Fruit fly (Drosophila melanogaster) whole organism, pupa: ENCODE measurements around the gene CG12995.

ENCODE experiments used
- CG10348 ChIP-seq: fragments of 200-800 bp; sonication (Bioruptor generic); IDR thresholded peaks from 2 replicates; pipeline ENCODE4 v1.3.6; 2022; ENCODE audit warnings: missing biosample characterization, missing genetic modification characterization
- CG12605 ChIP-seq: fragments of 200-800 bp; sonication (Bioruptor generic); IDR thresholded peaks from 2 replicates; pipeline ENCODE4 v1.3.6; 2022; ENCODE audit warnings: missing biosample characterization, missing genetic modification characterization
- CG13204 ChIP-seq: fragments of 200-800 bp; sonication (Bioruptor generic); optimal IDR thresholded peaks from 2 replicates; lab custom pipeline; 2018; ENCODE audit warnings: missing biosample characterization, mild to moderate bottlenecking, missing genetic modification characterization, moderate library complexity
- CG14655 ChIP-seq: fragments of 200-800 bp; sonication (Bioruptor generic); optimal IDR thresholded peaks from 3 replicates; lab custom pipeline; 2017; ENCODE audit warnings: mild to moderate bottlenecking, missing biosample characterization, missing genetic modification reagents, missing genetic modification characterization
- CG15710 ChIP-seq: fragments of 200-800 bp; sonication (Bioruptor generic); optimal IDR thresholded peaks from 2 replicates; lab custom pipeline; 2018; ENCODE audit warnings: missing biosample characterization, mild to moderate bottlenecking, missing genetic modification characterization, moderate library complexity
- CG17806 ChIP-seq: fragments of 200-800 bp; sonication (Bioruptor generic); optimal IDR thresholded peaks from 2 replicates; lab custom pipeline; 2018; ENCODE audit warnings: missing biosample characterization, mild to moderate bottlenecking, missing genetic modification characterization, moderate library complexity
- CG32121 ChIP-seq: fragments of 200-800 bp; sonication (Bioruptor generic); IDR thresholded peaks from 2 replicates; pipeline ENCODE4 v1.3.6; 2022; ENCODE audit warnings: missing biosample characterization, missing genetic modification characterization
- CG34367 ChIP-seq: fragments of 200-800 bp; sonication (Bioruptor generic); optimal IDR thresholded peaks from 2 replicates; lab custom pipeline; 2018; ENCODE audit warnings: missing biosample characterization, mild to moderate bottlenecking, missing genetic modification characterization
- CG4496 ChIP-seq: fragments of 200-800 bp; sonication (Bioruptor generic); IDR thresholded peaks from 3 replicates; pipeline ENCODE4 v1.3.6; 2022; ENCODE audit warnings: missing biosample characterization, missing genetic modification characterization
- CG8159 ChIP-seq: fragments of 200-800 bp; sonication (Bioruptor generic); optimal IDR thresholded peaks from 3 replicates; lab custom pipeline; 2018; ENCODE audit warnings: missing biosample characterization, mild to moderate bottlenecking, missing genetic modification characterization, moderate library complexity
- CG8301 ChIP-seq: fragments of 200-800 bp; sonication (Bioruptor generic); optimal IDR thresholded peaks from 2 replicates; lab custom pipeline; 2018; ENCODE audit warnings: missing biosample characterization, mild to moderate bottlenecking, missing genetic modification characterization
- CG9948 ChIP-seq: fragments of 200-800 bp; sonication (Bioruptor generic); optimal IDR thresholded peaks from 2 replicates; lab custom pipeline; 2018; ENCODE audit warnings: missing biosample characterization, mild to moderate bottlenecking, missing genetic modification characterization, moderate library complexity
- D1 ChIP-seq: fragments of 200-800 bp; sonication (Bioruptor generic); optimal IDR thresholded peaks from 2 replicates; lab custom pipeline; 2018; ENCODE audit warnings: missing biosample characterization, mild to moderate bottlenecking, missing genetic modification characterization, moderate library complexity
- EcR ChIP-seq: fragments of 200-800 bp; sonication (Bioruptor generic); optimal IDR thresholded peaks from 3 replicates; lab custom pipeline; 2019; ENCODE audit warnings: missing biosample characterization, missing genetic modification characterization, mild to moderate bottlenecking, moderate library complexity, missing genetic modification reagents
- Ets98B ChIP-seq: fragments of 200-800 bp; sonication (Bioruptor generic); IDR thresholded peaks from 2 replicates; pipeline ENCODE4 v1.3.6; 2022; ENCODE audit warnings: missing biosample characterization, missing genetic modification characterization
- Pif1A ChIP-seq: fragments of 200-800 bp; sonication (Bioruptor generic); optimal IDR thresholded peaks from 3 replicates; lab custom pipeline; 2016; ENCODE audit warnings: missing biosample characterization, missing genetic modification characterization
- Pif1B ChIP-seq: fragments of 200-800 bp; sonication (Bioruptor generic); optimal IDR thresholded peaks from 3 replicates; lab custom pipeline; 2016; ENCODE audit warnings: missing biosample characterization, missing genetic modification characterization
- Snoo ChIP-seq: fragments of 200-800 bp; sonication (Bioruptor generic); optimal IDR thresholded peaks from 3 replicates; lab custom pipeline; 2017; ENCODE audit warnings: missing biosample characterization, mild to moderate bottlenecking, missing genetic modification characterization, inconsistent platforms
- fd96Ca ChIP-seq: fragments of 200-800 bp; sonication (Bioruptor generic); IDR thresholded peaks from 3 replicates; pipeline ENCODE4 v1.3.6; 2022; ENCODE audit warnings: missing biosample characterization, missing genetic modification characterization
- gl ChIP-seq: fragments of 200-800 bp; sonication (Bioruptor generic); optimal IDR thresholded peaks from 2 replicates; lab custom pipeline; 2018; ENCODE audit warnings: missing biosample characterization, mild to moderate bottlenecking, missing genetic modification characterization
- rn ChIP-seq: fragments of 200-800 bp; sonication (Bioruptor generic); IDR thresholded peaks from 2 replicates; pipeline ENCODE4 v1.3.6; 2022; ENCODE audit warnings: missing biosample characterization, missing genetic modification characterization

CG12995 gene

dm6 chrX:17209897-17210296 is at the start of gene CG12995:
TSS of gene CG12995 (minus strand) at chrX:17209997.
- TF ChIP-seq gl (tag; lab: Kevin White, UChicago) (no peak), Pif1A (no peak), CG14655 (GFP tag; lab: Kevin White, UChicago) (no peak), CG17806 (tag; lab: Kevin White, UChicago) (no peak), Snoo (no peak), Pif1B (GFP tag; lab: Kevin White, UChicago) (no peak), CG8159 (tag; lab: Kevin White, UChicago) (no peak), EcR (no peak)

dm6 chrX:17255677-17256076 is 45.9 kb upstream of the CG12995 start:
- no peak for TF ChIP-seq CG17806 (tag; lab: Kevin White, UChicago)
- no peak for TF ChIP-seq CG10348 (GFP tag; lab: Robert Waterston, UW)
- no peak for TF ChIP-seq CG15710 (tag; lab: Kevin White, UChicago)
- TF ChIP-seq CG4496 (GFP tag; lab: Robert Waterston, UW): no peak
- no peak for TF ChIP-seq CG32121 (GFP tag; lab: Robert Waterston, UW)
- TF ChIP-seq Snoo: no peak
- no peak for TF ChIP-seq CG8301 (tag; lab: Kevin White, UChicago)
- no peak for TF ChIP-seq CG13204 (GFP tag; lab: Kevin White, UChicago)
- no peak for TF ChIP-seq CG14655 (GFP tag; lab: Kevin White, UChicago)
- TF ChIP-seq rn (GFP tag; lab: Robert Waterston, UW): no peak
- no peak for TF ChIP-seq CG9948 (tag; lab: Kevin White, UChicago)
- TF ChIP-seq Ets98B: no peak
- no peak for TF ChIP-seq fd96Ca (GFP tag; lab: Robert Waterston, UW)

DNA sequence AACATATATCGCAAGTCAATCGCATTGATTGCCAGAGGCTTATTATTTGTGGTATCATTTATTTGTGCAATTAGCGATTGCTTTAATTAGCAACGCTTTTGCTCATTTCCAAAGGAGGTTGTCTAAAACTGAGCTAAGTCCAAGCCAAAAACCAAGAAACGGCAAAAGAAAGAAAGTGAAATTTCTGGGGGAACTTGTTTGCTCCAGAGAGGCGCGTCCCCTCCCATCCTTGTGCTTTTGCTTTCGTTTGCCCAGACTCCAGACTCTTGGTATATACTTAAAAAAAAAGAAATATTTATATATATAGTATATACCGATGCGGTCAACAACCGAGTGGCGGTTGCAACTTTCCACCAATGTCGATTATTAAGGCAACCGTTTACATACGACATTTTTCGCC is 44.3 kb upstream of the CG12995 start:
- TF ChIP-seq CG13204 (GFP tag; lab: Kevin White, UChicago) (no peak), gl (tag; lab: Kevin White, UChicago) (no peak), CG4496 (GFP tag; lab: Robert Waterston, UW) (no peak), CG14655 (GFP tag; lab: Kevin White, UChicago) (peak; percentile 24)

DNA sequence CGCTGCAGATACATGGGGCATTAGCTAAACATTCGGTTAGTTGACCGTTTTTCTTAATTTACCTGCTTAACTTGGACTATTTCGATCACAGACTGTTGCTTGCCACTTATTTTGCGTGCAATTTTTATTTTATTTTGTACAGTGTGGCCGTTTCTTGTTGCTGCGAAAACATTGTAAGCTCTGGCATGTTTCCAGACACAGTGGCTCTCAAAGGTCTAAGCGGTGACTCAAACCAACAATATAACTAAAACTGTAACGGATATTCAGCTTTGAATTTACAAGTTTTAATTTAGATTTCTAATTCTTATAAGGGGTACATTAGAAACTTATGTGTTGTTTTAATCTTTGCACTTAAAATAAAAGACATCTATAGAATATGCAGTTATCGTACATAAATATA is 39.5 kb upstream of the CG12995 start, which contains the start of gene CG8675:
Gene CG8675, minus strand, starts transcription at position 177 of the 400 bp plus-strand sequence.
- no peak for TF ChIP-seq Ets98B
- TF ChIP-seq Pif1A: no peak
- no peak for TF ChIP-seq CG17806 (tag; lab: Kevin White, UChicago)
- TF ChIP-seq Pif1B (GFP tag; lab: Kevin White, UChicago): no peak
- TF ChIP-seq EcR: no peak
- TF ChIP-seq CG13204 (GFP tag; lab: Kevin White, UChicago): no peak
- TF ChIP-seq CG34367 (tag; lab: Kevin White, UChicago): no peak
- no peak for TF ChIP-seq Snoo
- TF ChIP-seq rn (GFP tag; lab: Robert Waterston, UW): no peak
- no peak for TF ChIP-seq D1
- TF ChIP-seq CG15710 (tag; lab: Kevin White, UChicago): no peak
- no peak for TF ChIP-seq CG9948 (tag; lab: Kevin White, UChicago)
- TF ChIP-seq CG12605 (GFP tag; lab: Robert Waterston, UW): no peak
- TF ChIP-seq CG10348 (GFP tag; lab: Robert Waterston, UW): no peak

DNA sequence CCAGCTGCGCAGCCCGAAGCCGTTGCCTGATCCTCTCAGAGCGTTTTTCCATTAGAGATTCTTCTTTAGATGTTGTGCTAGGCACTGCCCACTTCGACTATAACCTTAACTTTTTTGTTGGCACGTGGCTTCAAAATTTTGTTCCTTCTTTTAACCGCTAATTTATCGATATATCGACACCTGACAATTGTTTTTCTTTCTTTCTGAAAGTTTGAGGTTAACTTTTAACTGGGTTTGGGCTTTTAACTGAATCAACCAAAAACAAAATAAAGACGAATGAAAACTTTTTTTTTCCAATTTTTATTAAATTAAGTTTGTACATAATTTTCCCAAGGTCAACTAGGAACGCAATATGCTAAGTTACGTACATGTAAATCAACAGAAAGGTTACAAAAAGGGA is 37.1 kb upstream of the CG12995 start, which contains the start of gene CG42854:
Gene CG42854, minus strand, starts transcription at position 101 of the 400 bp plus-strand sequence.
- no peak for TF ChIP-seq CG4496 (GFP tag; lab: Robert Waterston, UW)
- TF ChIP-seq Pif1B (GFP tag; lab: Kevin White, UChicago): no peak
- no peak for TF ChIP-seq CG13204 (GFP tag; lab: Kevin White, UChicago)
- TF ChIP-seq CG15710 (tag; lab: Kevin White, UChicago): no peak
- no peak for TF ChIP-seq fd96Ca (GFP tag; lab: Robert Waterston, UW)
- no peak for TF ChIP-seq rn (GFP tag; lab: Robert Waterston, UW)
- no peak for TF ChIP-seq CG9948 (tag; lab: Kevin White, UChicago)
- TF ChIP-seq gl (tag; lab: Kevin White, UChicago): no peak
- TF ChIP-seq CG34367 (tag; lab: Kevin White, UChicago): no peak
- no peak for TF ChIP-seq CG8301 (tag; lab: Kevin White, UChicago)
- no peak for TF ChIP-seq D1
- no peak for TF ChIP-seq CG32121 (GFP tag; lab: Robert Waterston, UW)
- TF ChIP-seq EcR: no peak
- TF ChIP-seq CG12605 (GFP tag; lab: Robert Waterston, UW): no peak
- TF ChIP-seq CG14655 (GFP tag; lab: Kevin White, UChicago): no peak
- no peak for TF ChIP-seq CG8159 (tag; lab: Kevin White, UChicago)

DNA sequence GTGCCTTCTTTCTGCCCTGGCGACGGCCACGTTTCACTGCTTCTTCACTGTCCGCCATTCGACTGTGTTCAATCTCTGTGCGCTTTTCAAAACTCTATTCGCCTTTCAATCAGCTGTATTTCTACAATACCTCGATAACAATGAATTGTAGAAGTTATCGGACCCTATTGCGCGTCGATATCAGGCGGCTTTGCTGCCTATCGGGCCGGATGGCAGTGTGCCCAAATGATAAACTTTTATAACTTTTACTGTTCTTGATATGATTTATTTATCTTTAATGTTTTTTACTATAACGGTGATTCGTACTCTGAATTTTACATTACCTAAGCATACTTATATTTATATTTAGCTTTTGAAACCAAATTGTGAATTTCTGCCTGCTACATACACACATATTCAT is 35.1 kb upstream of the CG12995 start, which contains the start of gene CG8915:
Gene CG8915, minus strand, starts transcription at position 148 of the 400 bp plus-strand sequence.
- no peak for TF ChIP-seq CG12605 (GFP tag; lab: Robert Waterston, UW)
- TF ChIP-seq Snoo: no peak
- TF ChIP-seq CG8301 (tag; lab: Kevin White, UChicago): no peak
- no peak for TF ChIP-seq CG4496 (GFP tag; lab: Robert Waterston, UW)
- TF ChIP-seq EcR: no peak
- TF ChIP-seq CG8159 (tag; lab: Kevin White, UChicago): no peak
- TF ChIP-seq gl (tag; lab: Kevin White, UChicago): no peak
- no peak for TF ChIP-seq Pif1A
- TF ChIP-seq CG32121 (GFP tag; lab: Robert Waterston, UW): no peak
- TF ChIP-seq D1: no peak
- TF ChIP-seq Ets98B: no peak
- TF ChIP-seq CG34367 (tag; lab: Kevin White, UChicago): no peak
